Worm (Caenorhabditis elegans): Measurements from ENCODE around the gene F40G12.10.

F40G12.10 gene

ce11 chrV:14283241-14283640, at the start of gene F40G12.10:
F40G12.10 (plus strand) TSS chrV:14283541.
- no peak for TF ChIP-seq ces-1 (GFP tag; optimal IDR thresholded peaks at IDR 0.05)
- TF ChIP-seq mls-2 (tag; optimal IDR thresholded peaks at IDR 0.05): no peak
- no peak for TF ChIP-seq M03D4.4 (tag; optimal IDR thresholded peaks at IDR 0.05)
- TF ChIP-seq lsy-2 (tag; optimal IDR thresholded peaks at IDR 0.05): no peak
- no peak for TF ChIP-seq tbx-8 (GFP tag; optimal IDR thresholded peaks at IDR 0.05)

- TF ChIP-seq unc-39 (tag; optimal IDR thresholded peaks at IDR 0.05): no peak
Measured at ce11 chrV:14235942-14236341, 47.4 kb upstream of the F40G12.10 start, which contains the start of gene ent-3. ent-3 (minus strand) TSS chrV:14236042.

- no peak for TF ChIP-seq lin-13 (tag; optimal IDR thresholded peaks at IDR 0.05)
- TF ChIP-seq drap-1 (GFP tag; optimal IDR thresholded peaks at IDR 0.05): no peak
Measured at ce11 chrV:14240694-14241201, 42.6 kb upstream of the F40G12.10 start, which contains the start of gene K02E11.10. K02E11.10 (minus strand) TSS chrV:14241151.

- TF ChIP-seq ceh-39 (tag; optimal IDR thresholded peaks at IDR 0.05) (no peak), pha-4 (tag; optimal IDR thresholded peaks at IDR 0.05) (no peak), ceh-83 (GFP tag; optimal IDR thresholded peaks at IDR 0.05) (no peak), elt-3 (tag; optimal IDR thresholded peaks at IDR 0.05) (no peak), sptf-1 (tag; optimal IDR thresholded peaks at IDR 0.05) (no peak)
Measured at ce11 chrV:14243904-14244303, 39.4 kb upstream of the F40G12.10 start, which contains the start of gene sre-7. sre-7 (plus strand) TSS chrV:14244204.

ce11 chrV:14246761-14247160, 36.6 kb upstream of the F40G12.10 start, which contains the start of gene K02E11.3:
K02E11.3 (minus strand) TSS chrV:14246861.
- TF ChIP-seq mls-2 (tag; optimal IDR thresholded peaks at IDR 0.05): no peak

ce11 chrV:14248025-14248424, 35.3 kb upstream of the F40G12.10 start, which contains the start of gene K02E11.4:
K02E11.4 (minus strand) TSS chrV:14248125.
- TF ChIP-seq zip-8 (tag; optimal IDR thresholded peaks at IDR 0.05): no peak
- no peak for TF ChIP-seq snpc-4 (tag; optimal IDR thresholded peaks at IDR 0.05)
- TF ChIP-seq ceh-83 (GFP tag; optimal IDR thresholded peaks at IDR 0.05): no peak
- TF ChIP-seq tbx-8 (GFP tag; optimal IDR thresholded peaks at IDR 0.05): no peak
- TF ChIP-seq lin-32 (GFP tag; optimal IDR thresholded peaks at IDR 0.05): no peak
- no peak for TF ChIP-seq mab-5 (tag; optimal IDR thresholded peaks at IDR 0.05)
- no peak for TF ChIP-seq unc-62 (GFP tag; optimal IDR thresholded peaks at IDR 0.05)
- TF ChIP-seq blmp-1 (tag; optimal IDR thresholded peaks at IDR 0.05): no peak
- TF ChIP-seq nhr-28 (tag; optimal IDR thresholded peaks at IDR 0.05): no peak
- no peak for TF ChIP-seq mls-2 (tag; optimal IDR thresholded peaks at IDR 0.05)
- no peak for TF ChIP-seq nhr-76 (tag; optimal IDR thresholded peaks at IDR 0.05)
- no peak for TF ChIP-seq flh-1 (GFP tag; optimal IDR thresholded peaks at IDR 0.05)
- no peak for TF ChIP-seq mep-1 (tag; optimal IDR thresholded peaks at IDR 0.05)
- no peak for TF ChIP-seq nhr-12 (tag; optimal IDR thresholded peaks at IDR 0.05)
- TF ChIP-seq nhr-2 (tag; optimal IDR thresholded peaks at IDR 0.05): no peak
- no peak for TF ChIP-seq unc-120 (tag; optimal IDR thresholded peaks at IDR 0.05; ENCODE audit: poor library complexity, severe bottlenecking)
- no peak for TF ChIP-seq hlh-1 (tag; optimal IDR thresholded peaks at IDR 0.05)
- TF ChIP-seq ceh-39 (tag; optimal IDR thresholded peaks at IDR 0.05): no peak
- TF ChIP-seq bed-3 (GFP tag; optimal IDR thresholded peaks at IDR 0.05): no peak

- TF ChIP-seq ceh-43 (GFP tag; optimal IDR thresholded peaks at IDR 0.05) (no peak), lin-32 (GFP tag; optimal IDR thresholded peaks at IDR 0.05) (no peak), nhr-28 (tag; optimal IDR thresholded peaks at IDR 0.05) (no peak), lsy-2 (tag; optimal IDR thresholded peaks at IDR 0.05) (no peak), zip-8 (tag; optimal IDR thresholded peaks at IDR 0.05) (no peak), mls-2 (tag; optimal IDR thresholded peaks at IDR 0.05) (no peak)
Measured at ce11 chrV:14248654-14249053, 34.7 kb upstream of the F40G12.10 start, which contains the start of gene K02E11.6. K02E11.6 (plus strand) TSS chrV:14248802.

Measured in whole organism, mixed stage, embryonic.